Fruit fly (Drosophila melanogaster) whole organism, embryonic: Measurements from ENCODE around the gene CG31793.

Source experiments
- Atf6 ChIP-seq: fragments of 200-800 bp; sonication (Bioruptor generic); IDR thresholded peaks from 2 replicates; pipeline ENCODE4 v1.3.6; 2022; ENCODE audit warnings: missing biosample characterization, missing genetic modification characterization
- BEAF-32 ChIP-seq: fragments of 200-800 bp; sonication (Bioruptor generic); optimal IDR thresholded peaks from 3 replicates; lab custom pipeline; 2017; ENCODE audit warnings: missing biosample characterization, missing genetic modification characterization, mild to moderate bottlenecking, moderate library complexity, missing genetic modification reagents
- Bgb ChIP-seq: fragments of 200-800 bp; sonication (Bioruptor generic); IDR thresholded peaks from 2 replicates; pipeline ENCODE4 v1.3.6; 2022; ENCODE audit warnings: missing biosample characterization, missing genetic modification characterization; ENCODE audit not compliant: partially characterized antibody
- C15 ChIP-seq: fragments of 200-800 bp; sonication (Bioruptor generic); IDR thresholded peaks from 3 replicates; pipeline ENCODE4 v1.3.6; 2022; ENCODE audit warnings: missing biosample characterization, missing genetic modification characterization
- CG10654 ChIP-seq: fragments of 200-800 bp; sonication (Bioruptor generic); optimal IDR thresholded peaks from 2 replicates; lab custom pipeline; 2016; ENCODE audit warnings: missing biosample characterization, missing genetic modification characterization
- CG12659 ChIP-seq: fragments of 200-800 bp; sonication (Bioruptor generic); optimal IDR thresholded peaks from 3 replicates; lab custom pipeline; 2017; ENCODE audit warnings: mild to moderate bottlenecking, missing biosample characterization, missing genetic modification reagents, missing genetic modification characterization
- CG13296 ChIP-seq: fragments of 200-800 bp; sonication (Bioruptor generic); optimal IDR thresholded peaks from 3 replicates; lab custom pipeline; 2018; ENCODE audit warnings: missing biosample characterization, mild to moderate bottlenecking, missing genetic modification characterization
- CG15269 ChIP-seq: fragments of 200-800 bp; sonication (Bioruptor generic); optimal IDR thresholded peaks from 2 replicates; lab custom pipeline; 2018; ENCODE audit warnings: missing biosample characterization, mild to moderate bottlenecking, missing genetic modification characterization, moderate library complexity
- CG18599 ChIP-seq: fragments of 200-800 bp; sonication (Bioruptor generic); optimal IDR thresholded peaks from 3 replicates; lab custom pipeline; 2017; ENCODE audit warnings: missing biosample characterization, missing genetic modification characterization, mild to moderate bottlenecking, moderate library complexity, missing genetic modification reagents
- CG2202 ChIP-seq: fragments of 200-800 bp; sonication (Bioruptor generic); optimal IDR thresholded peaks from 2 replicates; lab custom pipeline; 2018; ENCODE audit warnings: missing biosample characterization, mild to moderate bottlenecking, missing genetic modification characterization
- CG31365 ChIP-seq: fragments of 200-800 bp; sonication (Bioruptor generic); optimal IDR thresholded peaks from 2 replicates; lab custom pipeline; 2018; ENCODE audit warnings: missing biosample characterization, mild to moderate bottlenecking, missing genetic modification characterization
- CG33213 ChIP-seq: fragments of 200-800 bp; sonication (Bioruptor generic); optimal IDR thresholded peaks from 3 replicates; lab custom pipeline; 2016; ENCODE audit warnings: missing biosample characterization, missing genetic modification characterization
- CG4282 ChIP-seq: fragments of 200-800 bp; sonication (Bioruptor generic); optimal IDR thresholded peaks from 2 replicates; lab custom pipeline; 2016; ENCODE audit warnings: missing biosample characterization, missing genetic modification characterization
- CG4328 ChIP-seq: fragments of 200-800 bp; sonication (Bioruptor generic); optimal IDR thresholded peaks from 3 replicates; lab custom pipeline; 2017; ENCODE audit warnings: missing biosample characterization, missing genetic modification reagents, missing genetic modification characterization
- CG7963 ChIP-seq: fragments of 200-800 bp; sonication (Bioruptor generic); IDR thresholded peaks from 3 replicates; pipeline ENCODE4 v1.3.6; 2022; ENCODE audit warnings: missing biosample characterization, missing genetic modification characterization; ENCODE audit not compliant: partially characterized antibody
- CG8765 ChIP-seq: fragments of 200-800 bp; sonication (Bioruptor generic); IDR thresholded peaks from 2 replicates; pipeline ENCODE4 v1.3.6; 2022; ENCODE audit warnings: missing biosample characterization, missing genetic modification characterization
- CG8924 ChIP-seq: fragments of 200-800 bp; optimal IDR thresholded peaks from 3 replicates; lab custom pipeline; 2019; ENCODE audit warnings: missing biosample characterization, mild to moderate bottlenecking, missing genetic modification characterization, moderate library complexity
- CG8944 ChIP-seq: fragments of 200-800 bp; sonication (Bioruptor generic); optimal IDR thresholded peaks from 3 replicates; lab custom pipeline; 2016; ENCODE audit warnings: missing biosample characterization, missing genetic modification characterization
- CG9797 ChIP-seq: fragments of 200-800 bp; sonication (Bioruptor generic); optimal IDR thresholded peaks from 3 replicates; lab custom pipeline; 2018; ENCODE audit warnings: missing biosample characterization, mild to moderate bottlenecking, missing genetic modification characterization
- CG9817 ChIP-seq: fragments of 200-800 bp; sonication (Bioruptor generic); optimal IDR thresholded peaks from 2 replicates; lab custom pipeline; 2018; ENCODE audit warnings: missing biosample characterization, mild to moderate bottlenecking, missing genetic modification characterization, moderate library complexity
- E2f1 ChIP-seq: fragments of 200-800 bp; sonication (Bioruptor generic); IDR thresholded peaks from 2 replicates; pipeline ENCODE4 v1.3.6; 2022; ENCODE audit warnings: missing biosample characterization, missing genetic modification characterization
- Fer2 ChIP-seq: fragments of 200-800 bp; sonication (Bioruptor generic); optimal IDR thresholded peaks from 2 replicates; lab custom pipeline; 2018; ENCODE audit warnings: missing biosample characterization, mild to moderate bottlenecking, missing genetic modification characterization, moderate library complexity
- Fer3 ChIP-seq: fragments of 200-800 bp; sonication (Bioruptor generic); optimal IDR thresholded peaks from 2 replicates; lab custom pipeline; 2018; ENCODE audit warnings: missing biosample characterization, mild to moderate bottlenecking, missing genetic modification characterization, moderate library complexity
- GATAe ChIP-seq: fragments of 200-800 bp; sonication (Bioruptor generic); conservative IDR thresholded peaks from 2 replicates; pipeline ENCODE4 v1.3.6; 2022; ENCODE audit warnings: missing biosample characterization, missing genetic modification characterization
- Hey ChIP-seq: fragments of 200-800 bp; sonication (Bioruptor generic); optimal IDR thresholded peaks from 3 replicates; lab custom pipeline; 2018; ENCODE audit warnings: missing biosample characterization, mild to moderate bottlenecking, missing genetic modification characterization
- HmgZ ChIP-seq: fragments of 200-800 bp; sonication (Bioruptor generic); optimal IDR thresholded peaks from 2 replicates; lab custom pipeline; 2018; ENCODE audit warnings: missing biosample characterization, mild to moderate bottlenecking, missing genetic modification characterization
- Hr3 ChIP-seq: fragments of 200-800 bp; sonication (Bioruptor generic); optimal IDR thresholded peaks from 3 replicates; lab custom pipeline; 2016; ENCODE audit warnings: missing biosample characterization, missing genetic modification characterization
- Hr39 ChIP-seq: fragments of >200 bp; optimal IDR thresholded peaks from 2 replicates; lab custom pipeline; 2017
- MTF-1 ChIP-seq: fragments of 200-800 bp; sonication (Bioruptor generic); optimal IDR thresholded peaks from 2 replicates; lab custom pipeline; 2018; ENCODE audit warnings: missing biosample characterization, mild to moderate bottlenecking, missing genetic modification characterization, borderline replicate concordance
- Med ChIP-seq: fragments of 200-800 bp; sonication (Bioruptor generic); peaks from one replicate; lab custom pipeline; 2016; ENCODE audit warnings: missing biosample characterization, missing genetic modification characterization, mild to moderate bottlenecking, inconsistent platforms, moderate library complexity
- Opbp ChIP-seq: fragments of 200-800 bp; sonication (Bioruptor generic); IDR thresholded peaks from 3 replicates; pipeline ENCODE4 v1.3.6; 2022; ENCODE audit warnings: missing biosample characterization, missing genetic modification characterization; ENCODE audit not compliant: partially characterized antibody
- Spps ChIP-seq: fragments of 200-800 bp; sonication (Bioruptor generic); optimal IDR thresholded peaks from 2 replicates; lab custom pipeline; 2018; ENCODE audit warnings: missing biosample characterization, mild to moderate bottlenecking, missing genetic modification characterization
- bab2 ChIP-seq: fragments of 200-800 bp; sonication (Bioruptor generic); optimal IDR thresholded peaks from 2 replicates; lab custom pipeline; 2016; ENCODE audit warnings: missing biosample characterization, missing genetic modification characterization
- bbx ChIP-seq: fragments of 200-800 bp; sonication (Bioruptor generic); IDR thresholded peaks from 2 replicates; pipeline ENCODE4 v1.3.6; 2022; ENCODE audit warnings: missing biosample characterization, missing genetic modification characterization; ENCODE audit not compliant: partially characterized antibody
- bigmax ChIP-seq: fragments of 200-800 bp; sonication (Bioruptor generic); optimal IDR thresholded peaks from 2 replicates; lab custom pipeline; 2018; ENCODE audit warnings: missing biosample characterization, mild to moderate bottlenecking, missing genetic modification characterization
- bowl ChIP-seq: fragments of 200-800 bp; sonication (Bioruptor generic); IDR thresholded peaks from 2 replicates; pipeline ENCODE4 v1.3.6; 2022; ENCODE audit warnings: missing biosample characterization, missing genetic modification characterization
- chinmo ChIP-seq: fragments of 200-800 bp; sonication (Bioruptor generic); IDR thresholded peaks from 4 replicates; pipeline ENCODE4 v1.3.6; 2022; ENCODE audit warnings: missing biosample characterization, missing genetic modification characterization; ENCODE audit not compliant: partially characterized antibody
- cwo ChIP-seq: fragments of 200-800 bp; sonication (Bioruptor generic); optimal IDR thresholded peaks from 3 replicates; lab custom pipeline; 2017; ENCODE audit warnings: missing biosample characterization, missing genetic modification characterization, mild to moderate bottlenecking, moderate library complexity, missing genetic modification reagents
- danr ChIP-seq: fragments of 200-800 bp; sonication (Bioruptor generic); IDR thresholded peaks from 2 replicates; pipeline ENCODE4 v1.3.6; 2022; ENCODE audit warnings: missing biosample characterization, missing genetic modification characterization
- dati ChIP-seq: fragments of 200-800 bp; sonication (Bioruptor generic); IDR thresholded peaks from 2 replicates; pipeline ENCODE4 v1.3.6; 2022; ENCODE audit warnings: missing biosample characterization, missing genetic modification characterization
- hb ChIP-seq: fragments of 200-800 bp; sonication (Bioruptor generic); IDR thresholded peaks from 3 replicates; pipeline ENCODE4 v1.3.6; 2022; ENCODE audit warnings: missing biosample characterization, missing genetic modification characterization; ENCODE audit not compliant: partially characterized antibody
- insv ChIP-seq, 2 experiments: fragments of 200-800 bp; sonication (Bioruptor generic); optimal IDR thresholded peaks; 3 replicates each; lab custom pipeline; 2016 to 2018; ENCODE audit warnings: missing biosample characterization in 2 of 2, missing genetic modification characterization in 2 of 2
- kah ChIP-seq: fragments of 200-800 bp; sonication (Bioruptor generic); optimal IDR thresholded peaks from 2 replicates; lab custom pipeline; 2018; ENCODE audit warnings: missing biosample characterization, mild to moderate bottlenecking, missing genetic modification characterization
- lab ChIP-seq: fragments of 200-800 bp; sonication (Bioruptor generic); optimal IDR thresholded peaks from 3 replicates; lab custom pipeline; 2017; ENCODE audit warnings: missing biosample characterization, missing genetic modification characterization, mild to moderate bottlenecking, moderate library complexity, missing genetic modification reagents
- lmd ChIP-seq: fragments of 200-800 bp; sonication (Bioruptor generic); IDR thresholded peaks from 2 replicates; pipeline ENCODE4 v1.3.6; 2022; ENCODE audit warnings: missing biosample characterization, missing genetic modification characterization
- p53 ChIP-seq: fragments of 200-800 bp; sonication (Bioruptor generic); optimal IDR thresholded peaks from 2 replicates; lab custom pipeline; 2016; ENCODE audit warnings: missing biosample characterization, missing genetic modification characterization
- sens ChIP-seq: fragments of 200-800 bp; sonication (Bioruptor generic); peaks from one replicate; lab custom pipeline; 2016; ENCODE audit warnings: missing biosample characterization, missing genetic modification characterization
- tin ChIP-seq: fragments of 200-800 bp; sonication (Bioruptor generic); optimal IDR thresholded peaks from 3 replicates; lab custom pipeline; 2016; ENCODE audit warnings: missing biosample characterization, missing genetic modification characterization
- zen2 ChIP-seq: fragments of 200-800 bp; sonication (Bioruptor generic); IDR thresholded peaks from 3 replicates; pipeline ENCODE4 v1.3.6; 2022; ENCODE audit warnings: missing biosample characterization, missing genetic modification characterization; ENCODE audit not compliant: partially characterized antibody

The CG31793 gene

DNA sequence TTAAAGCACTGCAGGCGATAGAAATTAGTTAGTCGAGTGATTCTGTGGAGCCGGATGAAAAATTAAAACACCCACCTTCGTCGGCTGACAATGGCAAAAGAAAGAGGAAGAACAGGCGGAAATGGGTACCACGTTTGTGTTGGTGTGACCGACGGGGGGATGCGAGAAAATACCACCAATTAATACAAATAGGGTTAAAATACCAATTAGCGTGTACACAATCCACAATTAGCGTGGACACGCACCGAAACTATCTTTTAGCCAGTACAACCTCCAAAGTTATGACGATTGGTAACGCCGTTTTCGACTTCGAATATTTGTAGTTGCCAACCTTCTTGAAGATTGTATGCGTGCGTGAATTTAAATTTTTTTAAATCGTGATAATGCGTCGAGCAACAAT is 6.0 kb downstream of the CG31793 start, which contains the start of gene RpL30 (continued):
- peak; percentile 97 for TF ChIP-seq MTF-1
- peak; percentile 76 for TF ChIP-seq Bgb (GFP tag; lab: Robert Waterston, UW)
- TF ChIP-seq Fer2 (tag; lab: Kevin White, UChicago), result peak; percentile 68
- 0 out of 3 replicates have a peak, but pooled peaks have one; percentile 13 for TF ChIP-seq CG7963 (GFP tag; lab: Robert Waterston, UW)
- peak; percentile 96 for TF ChIP-seq CG12659 (GFP tag; lab: Kevin White, UChicago)
- TF ChIP-seq CG4282 (GFP tag; lab: Kevin White, UChicago), result peak; percentile 87
- peak; percentile 80 for TF ChIP-seq Spps (tag; lab: Kevin White, UChicago)
- TF ChIP-seq CG8924 (tag; lab: Kevin White, UChicago), result peak; percentile 87

- no peak for TF ChIP-seq CG4328 (GFP tag; lab: Kevin White, UChicago)
- no peak for TF ChIP-seq Fer3
- TF ChIP-seq E2f1 (GFP tag; lab: Robert Waterston, UW), result no peak
- TF ChIP-seq danr (GFP tag; lab: Robert Waterston, UW), result no peak
- no peak for TF ChIP-seq Hr3 (GFP tag; lab: Kevin White, UChicago)
- TF ChIP-seq kah (GFP tag; lab: Kevin White, UChicago), result no peak
- TF ChIP-seq CG9817, result no peak
- no peak for TF ChIP-seq CG10654 (GFP tag; lab: Kevin White, UChicago)
- TF ChIP-seq GATAe (GFP tag; lab: Robert Waterston, UW), result no peak
- TF ChIP-seq CG33213 (GFP tag; lab: Kevin White, UChicago), result no peak
- no peak for TF ChIP-seq C15
- 0 out of 4 replicates have a peak, but pooled peaks have one; percentile 57 for TF ChIP-seq chinmo (GFP tag; lab: Robert Waterston, UW)
- no peak for TF ChIP-seq p53
- no peak for TF ChIP-seq bbx (GFP tag; lab: Robert Waterston, UW)
- TF ChIP-seq bowl, result no peak
- no peak for TF ChIP-seq CG2202 (tag; lab: Kevin White, UChicago)
- no peak for TF ChIP-seq CG31365 (tag; lab: Kevin White, UChicago)
- no peak for TF ChIP-seq CG8944 (GFP tag; lab: Kevin White, UChicago)
- peak; percentile 29 for TF ChIP-seq Med (GFP tag; lab: Kevin White, UChicago)
- no peak for TF ChIP-seq CG9797 (GFP tag; lab: Kevin White, UChicago)
- no peak for TF ChIP-seq BEAF-32 (GFP tag; lab: Kevin White, UChicago)
- TF ChIP-seq hb (GFP tag; lab: Robert Waterston, UW), result no peak
- TF ChIP-seq bigmax (GFP tag; lab: Kevin White, UChicago), result no peak
- TF ChIP-seq Hr39 (lab: Kevin White, UChicago), result no peak
- TF ChIP-seq Opbp, result no peak
- peak; percentile 26 for TF ChIP-seq sens (GFP tag; lab: Kevin White, UChicago)
- 0 out of 3 replicates have a peak, but pooled peaks have one; percentile 38 for TF ChIP-seq zen2 (GFP tag; lab: Robert Waterston, UW)
- TF ChIP-seq bab2 (GFP tag; lab: Kevin White, UChicago), result no peak
- TF ChIP-seq Atf6 (GFP tag; lab: Robert Waterston, UW), result no peak
- TF ChIP-seq HmgZ, result no peak
- TF ChIP-seq cwo (GFP tag; lab: Kevin White, UChicago), result no peak
- TF ChIP-seq CG8765 (GFP tag; lab: Robert Waterston, UW), result no peak
- TF ChIP-seq CG15269 (tag; lab: Kevin White, UChicago), result no peak
- TF ChIP-seq dati (GFP tag; lab: Robert Waterston, UW), result no peak
- TF ChIP-seq CG13296, result no peak
- TF ChIP-seq CG18599 (GFP tag; lab: Kevin White, UChicago), result no peak
- no peak for TF ChIP-seq insv (GFP tag; optimal IDR thresholded peaks at IDR 0.05; lab: Kevin White, UChicago)
- TF ChIP-seq lab (GFP tag; lab: Kevin White, UChicago), result no peak
- peak; percentile 96 for TF ChIP-seq Hey (tag; lab: Kevin White, UChicago)
- TF ChIP-seq lmd (GFP tag; lab: Robert Waterston, UW), result 0 out of 2 replicates have a peak, but pooled peaks have one; percentile 11
- TF ChIP-seq tin (GFP tag; lab: Kevin White, UChicago), result no peak
Observed at dm6 chr2L:19010037-19010436, 6.9 kb downstream of the CG31793 start.
